Worm (Caenorhabditis elegans): ENCODE data around the gene Y39E4B.13.

Gene Y39E4B.13

ce11 chrIII:13061136-13061535 lies 29.8 kb upstream of the Y39E4B.13 start:
- TF ChIP-seq dpff-1 (tag; optimal IDR thresholded peaks at IDR 0.05) (no peak), lin-54 (GFP tag; optimal IDR thresholded peaks at IDR 0.05) (peak; percentile 45), zim-3 (tag; optimal IDR thresholded peaks at IDR 0.05) (no peak), C17E4.6 (GFP tag; IDR thresholded peaks at IDR 0.05) (no peak), madf-3 (GFP tag; IDR thresholded peaks at IDR 0.05) (peak; percentile 77; the same call in 1 of the 2 replicates), mel-28 (tag; optimal IDR thresholded peaks at IDR 0.05; ENCODE audit: borderline replicate concordance) (no peak), F39B2.1 (GFP tag; IDR thresholded peaks at IDR 0.05) (no peak), hmg-1.2 (GFP tag; IDR thresholded peaks at IDR 0.05) (peak; percentile 98), Y53G8AR.9 (GFP tag; conservative IDR thresholded peaks at IDR 0.05) (no peak), F23B12.7 (tag; optimal IDR thresholded peaks at IDR 0.05; ENCODE audit: insufficient read depth) (no peak), sea-2 (GFP tag; IDR thresholded peaks at IDR 0.05) (no peak), tlf-1 (GFP tag; optimal IDR thresholded peaks at IDR 0.05) (peak; percentile 65), unc-62 (GFP tag; optimal IDR thresholded peaks at IDR 0.05) (peak; percentile 63), ztf-18 (tag; optimal IDR thresholded peaks at IDR 0.05) (no peak), K11D2.4 (GFP tag; IDR thresholded peaks at IDR 0.05) (peak; percentile 72), attf-6 (GFP tag; IDR thresholded peaks at IDR 0.05) (no peak), Y95B8A.8 (GFP tag; IDR thresholded peaks at IDR 0.05) (peak; percentile 41; the same call in 1 of the 2 replicates), ceh-91 (GFP tag; IDR thresholded peaks at IDR 0.05) (no peak), nhr-120 (GFP tag; IDR thresholded peaks at IDR 0.05) (no peak), ztf-6 (GFP tag; IDR thresholded peaks at IDR 0.05) (no peak), nhr-27 (tag; optimal IDR thresholded peaks at IDR 0.05) (no peak), lag-1 (GFP tag; IDR thresholded peaks at IDR 0.05) (no peak), nhr-179 (tag; optimal IDR thresholded peaks at IDR 0.05) (no peak), lsy-27 (tag; optimal IDR thresholded peaks at IDR 0.05; ENCODE audit: borderline replicate concordance, insufficient read depth) (no peak), somi-1 (GFP tag; optimal IDR thresholded peaks at IDR 0.05) (peak; percentile 52), rec-8 (tag; optimal IDR thresholded peaks at IDR 0.05) (no peak), rcor-1 (GFP tag; IDR thresholded peaks at IDR 0.05) (peak; percentile 46; the same call in 1 of the 2 replicates), unc-130 (GFP tag; optimal IDR thresholded peaks at IDR 0.05) (no peak), Y53F4B.3 (GFP tag; IDR thresholded peaks at IDR 0.05) (no peak), pbrm-1 (GFP tag; IDR thresholded peaks at IDR 0.05) (peak; percentile 63), cebp-1 (GFP tag; IDR thresholded peaks at IDR 0.05) (no peak), cebp-1 (tag; optimal IDR thresholded peaks at IDR 0.05) (peak; percentile 78), atf-7 (tag; optimal IDR thresholded peaks at IDR 0.05) (peak; percentile 62), B0035.1 (tag; optimal IDR thresholded peaks at IDR 0.05) (no peak), mes-4 (tag; optimal IDR thresholded peaks at IDR 0.05) (no peak), madf-10 (tag; optimal IDR thresholded peaks at IDR 0.05) (peak; percentile 33), nfyb-1 (GFP tag; IDR thresholded peaks at IDR 0.05) (no peak), attf-3 (GFP tag; conservative IDR thresholded peaks at IDR 0.05) (no peak), attf-5 (GFP tag; optimal IDR thresholded peaks at IDR 0.05) (peak; percentile 79), tbx-9 (tag; optimal IDR thresholded peaks at IDR 0.05; ENCODE audit: borderline replicate concordance) (no peak), madf-6 (GFP tag; IDR thresholded peaks at IDR 0.05) (no peak), ceh-40 (GFP tag; IDR thresholded peaks at IDR 0.05) (no peak), athp-1 (tag; optimal IDR thresholded peaks at IDR 0.05) (no peak), lsl-1 (GFP tag; optimal IDR thresholded peaks at IDR 0.05) (no peak), rpc-1 (optimal IDR thresholded peaks at IDR 0.05) (peak; percentile 1), rpc-1 (tag; optimal IDR thresholded peaks at IDR 0.05) (no peak), T26A5.8 (tag; optimal IDR thresholded peaks at IDR 0.05) (no peak), lin-26 (GFP tag; IDR thresholded peaks at IDR 0.05) (0 out of 2 replicates have a peak, but pooled peaks have one; percentile 9), nhr-90 (tag; optimal IDR thresholded peaks at IDR 0.05) (no peak), F57A8.1 (GFP tag; optimal IDR thresholded peaks at IDR 0.05) (no peak)

Measured in whole organism, young adult.